Worm (Caenorhabditis elegans) whole organism, mixed stage, embryonic: ENCODE data around the gene lec-1.

ENCODE experiments used
- M03D4.4 ChIP-seq: sonication (generic microtip); optimal IDR thresholded peaks from 2 replicates; lab custom pipeline; 2017; ENCODE audit warnings: mild to moderate bottlenecking, missing genetic modification characterization, missing compliant biosample characterization
- bed-3 ChIP-seq: fragments of 200-800 bp; sonication (Bioruptor generic); optimal IDR thresholded peaks from 3 replicates; lab custom pipeline; 2018; ENCODE audit warnings: mild to moderate bottlenecking, missing genetic modification characterization, moderate library complexity, missing compliant biosample characterization
- blmp-1 ChIP-seq: fragments of 150-350 bp; optimal IDR thresholded peaks from 2 replicates; lab custom pipeline; 2014; ENCODE audit warnings: missing biosample characterization, missing genetic modification characterization
- ceh-39 ChIP-seq: fragments of 150-350 bp; optimal IDR thresholded peaks from 2 replicates; lab custom pipeline; 2014; ENCODE audit warnings: missing biosample characterization, missing genetic modification characterization
- ceh-43 ChIP-seq: fragments of 200-800 bp; sonication (Bioruptor generic); optimal IDR thresholded peaks from 2 replicates; lab custom pipeline; 2018; ENCODE audit warnings: mild to moderate bottlenecking, missing genetic modification characterization, moderate library complexity, missing compliant biosample characterization
- ceh-83 ChIP-seq: fragments of 200-800 bp; sonication (Bioruptor generic); optimal IDR thresholded peaks from 2 replicates; lab custom pipeline; 2018; ENCODE audit warnings: mild to moderate bottlenecking, missing genetic modification characterization, missing compliant biosample characterization
- ces-1 ChIP-seq: fragments of 150-350 bp; optimal IDR thresholded peaks from 2 replicates; lab custom pipeline; 2014; ENCODE audit warnings: missing biosample characterization, missing genetic modification reagents, missing genetic modification characterization
- cnd-1 ChIP-seq: fragments of 200-800 bp; sonication (Bioruptor generic); optimal IDR thresholded peaks from 2 replicates; lab custom pipeline; 2018; ENCODE audit warnings: mild to moderate bottlenecking, missing genetic modification characterization, missing compliant biosample characterization
- elt-1 ChIP-seq: sonication (generic microtip); optimal IDR thresholded peaks from 2 replicates; lab custom pipeline; 2017; ENCODE audit warnings: missing genetic modification characterization, mild to moderate bottlenecking, missing compliant biosample characterization, antibody characterized with exemption, moderate library complexity, borderline replicate concordance; ENCODE audit not compliant: insufficient read depth
- elt-3 ChIP-seq: fragments of 150-350 bp; optimal IDR thresholded peaks from 2 replicates; lab custom pipeline; 2014; ENCODE audit warnings: missing biosample characterization, missing genetic modification characterization
- flh-1 ChIP-seq: fragments of 200-800 bp; sonication (Bioruptor generic); optimal IDR thresholded peaks from 2 replicates; lab custom pipeline; 2018; ENCODE audit warnings: mild to moderate bottlenecking, missing genetic modification characterization, moderate library complexity, missing compliant biosample characterization
- ham-2 ChIP-seq: fragments of 200-800 bp; sonication (Bioruptor generic); optimal IDR thresholded peaks from 2 replicates; lab custom pipeline; 2018; ENCODE audit warnings: mild to moderate bottlenecking, missing genetic modification characterization, missing compliant biosample characterization
- hlh-1 ChIP-seq: fragments of 150-350 bp; optimal IDR thresholded peaks from 2 replicates; lab custom pipeline; 2014; ENCODE audit warnings: missing biosample characterization, missing genetic modification reagents, missing genetic modification characterization
- lin-13 ChIP-seq: fragments of 150-350 bp; optimal IDR thresholded peaks from 2 replicates; lab custom pipeline; 2014; ENCODE audit warnings: missing biosample characterization, missing genetic modification characterization
- mab-5 ChIP-seq: fragments of 150-350 bp; optimal IDR thresholded peaks from 2 replicates; lab custom pipeline; 2014; ENCODE audit warnings: missing biosample characterization, missing genetic modification characterization
- mep-1 ChIP-seq: fragments of 150-350 bp; optimal IDR thresholded peaks from 2 replicates; lab custom pipeline; 2017; ENCODE audit warnings: missing biosample characterization, missing genetic modification reagents, missing genetic modification characterization, inconsistent platforms
- mls-2 ChIP-seq: sonication (generic microtip); optimal IDR thresholded peaks from 2 replicates; lab custom pipeline; 2016; ENCODE audit warnings: mild to moderate bottlenecking, missing genetic modification characterization, moderate library complexity, missing compliant biosample characterization
- nhr-12 ChIP-seq: fragments of 150-350 bp; optimal IDR thresholded peaks from 2 replicates; lab custom pipeline; 2014; ENCODE audit warnings: missing biosample characterization, missing genetic modification characterization
- nhr-237 ChIP-seq: fragments of 150-350 bp; optimal IDR thresholded peaks from 2 replicates; lab custom pipeline; 2014; ENCODE audit warnings: missing biosample characterization, missing genetic modification characterization
- pha-4 ChIP-seq: fragments of 150-350 bp; optimal IDR thresholded peaks from 2 replicates; lab custom pipeline; 2018; ENCODE audit warnings: missing biosample characterization, missing genetic modification reagents, missing genetic modification characterization
- sem-2 ChIP-seq: fragments of 200-800 bp; sonication (Bioruptor generic); optimal IDR thresholded peaks from 2 replicates; lab custom pipeline; 2018; ENCODE audit warnings: mild to moderate bottlenecking, missing genetic modification characterization, missing compliant biosample characterization
- snpc-4 ChIP-seq: fragments of 150-350 bp; optimal IDR thresholded peaks from 2 replicates; lab custom pipeline; 2014; ENCODE audit warnings: missing biosample characterization, missing genetic modification characterization
- sptf-1 ChIP-seq: sonication (generic microtip); optimal IDR thresholded peaks from 2 replicates; lab custom pipeline; 2017; ENCODE audit warnings: mild to moderate bottlenecking, missing genetic modification characterization, moderate library complexity, missing compliant biosample characterization
- tbx-8 ChIP-seq: fragments of 200-800 bp; sonication (Bioruptor generic); optimal IDR thresholded peaks from 2 replicates; lab custom pipeline; 2018; ENCODE audit warnings: mild to moderate bottlenecking, missing genetic modification characterization, moderate library complexity, missing compliant biosample characterization
- unc-120 ChIP-seq: sonication (generic microtip); optimal IDR thresholded peaks from 2 replicates; lab custom pipeline; 2017; ENCODE audit warnings: missing genetic modification characterization, missing compliant biosample characterization; ENCODE audit not compliant: poor library complexity, severe bottlenecking
- unc-39 ChIP-seq: fragments of 150-350 bp; optimal IDR thresholded peaks from 2 replicates; lab custom pipeline; 2014; ENCODE audit warnings: missing biosample characterization, missing genetic modification characterization
- unc-62 ChIP-seq: fragments of 150-350 bp; optimal IDR thresholded peaks from 2 replicates; lab custom pipeline; 2014; ENCODE audit warnings: missing biosample characterization, missing genetic modification reagents, missing genetic modification characterization
- zip-8 ChIP-seq: fragments of 150-350 bp; optimal IDR thresholded peaks from 2 replicates; lab custom pipeline; 2014; ENCODE audit warnings: missing biosample characterization, missing genetic modification characterization
- ztf-11 ChIP-seq: fragments of 150-350 bp; optimal IDR thresholded peaks from 2 replicates; lab custom pipeline; 2014; ENCODE audit warnings: missing biosample characterization, missing genetic modification characterization

The lec-1 gene

DNA sequence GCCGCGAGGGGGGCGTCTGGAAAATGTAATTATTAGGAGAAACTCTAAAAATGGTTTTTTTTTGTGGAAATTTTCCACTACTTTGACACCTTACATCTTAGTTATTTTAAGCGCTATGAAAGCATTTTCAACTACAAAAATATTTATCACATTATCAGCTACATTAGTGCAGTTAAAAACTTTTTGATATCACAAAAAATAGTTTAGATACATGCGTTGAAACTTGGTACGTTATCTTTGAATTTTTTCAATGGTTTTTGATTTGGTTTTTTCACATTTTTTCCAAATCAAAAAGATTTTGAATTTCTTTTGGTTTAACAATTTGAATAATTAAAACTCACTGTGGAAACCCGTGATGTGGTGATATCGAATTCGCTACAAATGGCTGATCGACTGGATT lies 32.3 kb upstream of the lec-1 start:
- no peak for TF ChIP-seq mep-1 (tag; lab: Kevin White, UChicago)
- no peak for TF ChIP-seq mls-2
- TF ChIP-seq ces-1: no peak
- TF ChIP-seq sptf-1 (tag; lab: Kevin White, UChicago): no peak
- no peak for TF ChIP-seq ztf-11 (tag; lab: Kevin White, UChicago)
- no peak for TF ChIP-seq hlh-1 (tag; lab: Kevin White, UChicago)
- TF ChIP-seq ceh-39 (tag; lab: Kevin White, UChicago): no peak
- TF ChIP-seq ceh-43 (GFP tag; lab: Kevin White, UChicago): no peak
- no peak for TF ChIP-seq nhr-237
- TF ChIP-seq tbx-8 (GFP tag; lab: Kevin White, UChicago): no peak
- TF ChIP-seq unc-120 (tag; lab: Kevin White, UChicago): no peak
- TF ChIP-seq lin-13 (tag; lab: Kevin White, UChicago): no peak
- no peak for TF ChIP-seq elt-3 (tag; lab: Kevin White, UChicago)

DNA sequence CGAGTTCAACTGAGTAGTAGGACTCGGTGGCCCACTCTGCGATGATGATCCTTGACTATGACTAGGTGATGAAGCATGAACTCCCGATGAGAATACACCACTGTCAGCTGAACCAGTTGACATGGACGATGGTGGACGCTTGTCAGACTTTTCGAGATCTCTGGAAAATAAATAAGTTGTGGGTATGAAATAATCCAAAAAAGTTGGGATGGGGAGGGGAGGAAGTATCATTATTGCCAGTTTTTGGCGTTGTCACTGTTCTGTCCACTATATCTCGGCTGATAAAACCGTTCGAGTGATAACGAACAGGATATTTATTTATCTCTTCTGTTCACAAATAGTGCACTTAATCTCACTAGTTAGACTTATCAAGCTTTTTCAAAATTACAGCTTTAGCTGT lies 31.3 kb upstream of the lec-1 start:
- TF ChIP-seq bed-3 (GFP tag; lab: Kevin White, UChicago) (no peak), unc-39 (tag; lab: Kevin White, UChicago) (no peak), lin-13 (tag; lab: Kevin White, UChicago) (no peak), unc-62 (GFP tag; lab: Kevin White, UChicago) (no peak), nhr-12 (tag; lab: Kevin White, UChicago) (no peak), elt-1 (tag; lab: Kevin White, UChicago) (no peak), snpc-4 (tag; lab: Kevin White, UChicago) (no peak), tbx-8 (GFP tag; lab: Kevin White, UChicago) (no peak), zip-8 (tag; lab: Kevin White, UChicago) (no peak), hlh-1 (tag; lab: Kevin White, UChicago) (no peak)
- TF ChIP-seq, all 35 proteins: peak for 0

DNA sequence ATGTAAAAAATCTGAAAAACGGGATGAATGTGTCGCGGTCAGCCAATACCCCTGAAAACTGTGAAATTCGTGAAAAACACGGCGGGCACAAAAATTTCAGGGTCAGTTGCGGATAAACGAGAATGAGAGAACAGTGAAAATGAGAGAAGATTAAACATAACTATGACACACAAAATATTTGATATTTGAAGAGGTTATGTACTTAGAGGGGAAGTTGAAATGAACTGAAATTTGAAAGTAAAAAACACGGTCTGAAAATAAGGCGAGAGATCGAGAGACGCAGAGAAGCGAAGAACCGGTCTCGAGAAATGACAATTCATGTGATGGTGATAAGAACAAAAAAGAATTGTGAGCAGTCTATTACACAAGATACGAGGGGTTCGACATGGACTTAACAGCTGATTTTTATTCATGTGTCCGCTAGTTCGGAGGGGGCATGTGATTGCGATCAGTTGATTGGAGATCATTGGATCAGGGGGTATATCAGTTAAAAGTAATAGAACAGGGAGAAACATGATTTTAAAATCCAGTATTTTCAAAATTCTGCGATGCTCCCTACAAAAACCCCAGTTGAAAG lies 29.6 kb upstream of the lec-1 start, which contains the start of gene moe-3:
TSS of gene moe-3 (minus strand) at position 51 of the 577 bp plus-strand sequence.
- TF ChIP-seq elt-3 (tag; lab: Kevin White, UChicago): no peak

DNA sequence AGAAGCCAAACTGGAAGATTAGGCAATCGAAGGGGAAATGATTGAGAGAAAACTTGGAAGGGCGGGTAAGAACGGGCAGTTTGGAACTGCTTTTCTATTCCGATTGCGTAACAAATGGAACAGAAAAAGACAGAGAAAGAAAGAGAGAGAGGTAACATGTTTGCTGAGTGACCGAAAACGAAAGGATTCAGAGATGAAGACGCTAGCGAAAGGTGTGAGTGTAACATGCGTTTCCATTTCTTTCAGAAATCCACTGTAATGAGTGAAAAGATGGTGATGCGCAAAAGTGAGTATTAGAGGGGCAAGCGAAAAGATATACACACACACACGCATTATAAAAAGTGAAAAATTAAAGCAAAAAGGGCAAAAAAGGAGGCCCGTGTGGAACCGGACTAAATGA lies 27.9 kb upstream of the lec-1 start:
- TF ChIP-seq ceh-83: no peak
- TF ChIP-seq ztf-11 (tag; lab: Kevin White, UChicago): no peak
- peak; percentile 79 for TF ChIP-seq blmp-1 (tag; lab: Kevin White, UChicago)
- TF ChIP-seq pha-4: no peak
- no peak for TF ChIP-seq elt-3 (tag; lab: Kevin White, UChicago)
- no peak for TF ChIP-seq M03D4.4 (tag; lab: Kevin White, UChicago)
- peak; percentile 32 for TF ChIP-seq zip-8 (tag; lab: Kevin White, UChicago)
- TF ChIP-seq mep-1 (tag; lab: Kevin White, UChicago): no peak
- TF ChIP-seq sem-2 (GFP tag; lab: Kevin White, UChicago): no peak
- no peak for TF ChIP-seq ham-2 (GFP tag; lab: Kevin White, UChicago)

DNA sequence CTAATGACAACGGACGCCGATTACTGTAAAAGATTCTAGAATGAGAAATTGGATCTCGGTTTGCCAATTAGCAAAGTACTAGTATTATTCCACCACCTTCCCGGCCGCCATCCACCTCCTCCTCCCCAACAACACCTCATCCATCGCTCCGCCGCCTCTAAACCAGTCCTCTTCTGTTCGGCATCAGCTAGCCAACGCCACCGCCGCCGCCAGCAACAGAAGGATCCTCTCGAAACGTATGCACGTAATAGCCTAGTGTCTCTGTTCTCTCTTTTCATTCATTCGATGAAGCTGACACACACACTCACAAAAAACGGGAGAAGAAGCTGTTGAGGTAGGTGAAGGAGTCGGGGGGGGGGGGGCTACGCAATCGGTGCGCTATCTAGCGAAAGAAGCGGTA lies 24.7 kb upstream of the lec-1 start:
- TF ChIP-seq ceh-39 (tag; lab: Kevin White, UChicago) (no peak), mab-5 (tag; lab: Kevin White, UChicago) (no peak), mls-2 (no peak)

DNA sequence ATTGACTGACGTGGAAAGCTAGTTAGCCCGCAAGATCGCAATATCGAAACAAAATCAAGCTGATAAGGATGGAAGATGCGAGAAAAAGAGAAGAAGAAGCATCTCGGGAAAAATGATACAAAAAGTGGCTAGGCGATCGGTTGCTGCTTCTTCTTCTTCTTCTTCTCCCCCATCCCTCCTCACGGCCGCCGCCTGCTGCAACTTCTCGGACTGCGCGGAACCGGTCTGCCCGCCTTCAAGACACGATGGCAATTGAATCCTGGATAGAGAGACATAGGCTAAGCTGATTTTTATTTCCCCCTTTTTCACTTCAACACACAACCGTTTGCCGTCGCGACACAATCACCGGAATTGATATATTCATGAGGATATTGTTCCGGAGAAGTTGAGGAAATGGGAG lies 20.9 kb upstream of the lec-1 start:
- TF ChIP-seq M03D4.4 (tag; lab: Kevin White, UChicago): no peak
- TF ChIP-seq bed-3 (GFP tag; lab: Kevin White, UChicago): no peak
- TF ChIP-seq flh-1: no peak
- TF ChIP-seq tbx-8 (GFP tag; lab: Kevin White, UChicago): no peak
- TF ChIP-seq ces-1: no peak
- no peak for TF ChIP-seq hlh-1 (tag; lab: Kevin White, UChicago)
- no peak for TF ChIP-seq unc-120 (tag; lab: Kevin White, UChicago)
- TF ChIP-seq mab-5 (tag; lab: Kevin White, UChicago): no peak
- no peak for TF ChIP-seq nhr-237
- no peak for TF ChIP-seq mls-2
- no peak for TF ChIP-seq cnd-1 (tag; lab: Kevin White, UChicago)
